Worm (Caenorhabditis elegans): ENCODE results near the gene srx-133.

ce11 chrV:13854306-13854705 is 5.8 kb downstream of the srx-133 start, which contains the start of gene ttr-21:
- TF ChIP-seq lin-39 (tag; optimal IDR thresholded peaks at IDR 0.05) (no peak), pha-4 (GFP tag; IDR thresholded peaks at IDR 0.05) (no peak), pha-4 (tag; optimal IDR thresholded peaks at IDR 0.05) (no peak), sdz-12 (GFP tag; optimal IDR thresholded peaks at IDR 0.05) (no peak), mep-1 (tag; optimal IDR thresholded peaks at IDR 0.05) (no peak), egl-27 (tag; optimal IDR thresholded peaks at IDR 0.05) (no peak), nhr-237 (tag; optimal IDR thresholded peaks at IDR 0.05) (no peak), ctbp-1 (GFP tag; IDR thresholded peaks at IDR 0.05) (no peak), nhr-25 (tag; optimal IDR thresholded peaks at IDR 0.05; ENCODE audit: borderline replicate concordance, insufficient read depth) (no peak)
